Fruit fly (Drosophila melanogaster): ENCODE data around the gene CG32110.

CG32110 gene

dm6 chr3L:12792933-12793448, 15.5 kb upstream of the CG32110 start (continued):
- no peak for TF ChIP-seq Dip2 (GFP tag; IDR thresholded peaks at IDR 0.05)
- peak; percentile 14 to 62 for TF ChIP-seq Pdp1 (GFP tag; optimal IDR thresholded peaks at IDR 0.05)
- no peak for TF ChIP-seq CG17186 (GFP tag; optimal IDR thresholded peaks at IDR 0.05)
- no peak; the same call in 1 of the 2 replicates for TF ChIP-seq Adf1 (GFP tag; IDR thresholded peaks at IDR 0.05)
- TF ChIP-seq Dfd (GFP tag; optimal IDR thresholded peaks at IDR 0.05): no peak
- TF ChIP-seq CoRest (tag; optimal IDR thresholded peaks at IDR 0.05): peak; percentile 80
- no peak for TF ChIP-seq h (optimal IDR thresholded peaks at IDR 0.05)
- TF ChIP-seq Six4 (GFP tag; optimal IDR thresholded peaks at IDR 0.05): no peak
- no peak for TF ChIP-seq pb (GFP tag; optimal IDR thresholded peaks at IDR 0.05)
- TF ChIP-seq nau (GFP tag; optimal IDR thresholded peaks at IDR 0.05): peak; percentile 36
- peak; percentile 53 for TF ChIP-seq CG17568 (GFP tag; optimal IDR thresholded peaks at IDR 0.05)
- TF ChIP-seq Mad (GFP tag; optimal IDR thresholded peaks at IDR 0.05): peak; percentile 24
- TF ChIP-seq CG13424 (tag; optimal IDR thresholded peaks at IDR 0.05): peak; percentile 78
- TF ChIP-seq kni (GFP tag; optimal IDR thresholded peaks at IDR 0.05): no peak
- TF ChIP-seq vvl (GFP tag; IDR thresholded peaks at IDR 0.05): peak; percentile 55
- peak; percentile 1 for TF ChIP-seq CG10274 (GFP tag; optimal IDR thresholded peaks at IDR 0.05)
- peak; percentile 62 for TF ChIP-seq CG32532 (GFP tag; IDR thresholded peaks at IDR 0.05)
- TF ChIP-seq org-1 (GFP tag; optimal IDR thresholded peaks at IDR 0.05): peak; percentile 47
- TF ChIP-seq CG15601 (tag; optimal IDR thresholded peaks at IDR 0.05): peak; percentile 41
- peak; percentile 54 for TF ChIP-seq Hr3 (GFP tag; optimal IDR thresholded peaks at IDR 0.05)
- TF ChIP-seq Tbp (GFP tag; optimal IDR thresholded peaks at IDR 0.05): no peak
- TF ChIP-seq BtbVII (GFP tag; optimal IDR thresholded peaks at IDR 0.05): peak; percentile 20
- TF ChIP-seq CG17361 (GFP tag; IDR thresholded peaks at IDR 0.05): peak; percentile 76
- no peak for TF ChIP-seq Oaz (GFP tag; IDR thresholded peaks at IDR 0.05)
- TF ChIP-seq dm (GFP tag; optimal IDR thresholded peaks at IDR 0.05): no peak
- no peak for TF ChIP-seq abd-A (tag; optimal IDR thresholded peaks at IDR 0.05)
- peak; percentile 31 for TF ChIP-seq CG3407 (GFP tag; optimal IDR thresholded peaks at IDR 0.05)
- TF ChIP-seq gce (GFP tag; IDR thresholded peaks at IDR 0.05): no peak
- no peak for TF ChIP-seq Lhr (GFP tag; optimal IDR thresholded peaks at IDR 0.05)
- TF ChIP-seq CG10209 (GFP tag; optimal IDR thresholded peaks at IDR 0.05): peak; percentile 40
- TF ChIP-seq CG15011 (GFP tag; optimal IDR thresholded peaks at IDR 0.05): peak; percentile 15
- TF ChIP-seq exex (tag; optimal IDR thresholded peaks at IDR 0.05): peak; percentile 28
- peak; percentile 22; the same call in 1 of the 3 replicates for TF ChIP-seq Aef1 (GFP tag; IDR thresholded peaks at IDR 0.05)
- TF ChIP-seq CG5245 (GFP tag; optimal IDR thresholded peaks at IDR 0.05): peak; percentile 10
- TF ChIP-seq Dek (tag; optimal IDR thresholded peaks at IDR 0.05): peak; percentile 60
- no peak for TF ChIP-seq Lpt (GFP tag; optimal IDR thresholded peaks at IDR 0.05)
- TF ChIP-seq mld (GFP tag; IDR thresholded peaks at IDR 0.05; ENCODE audit: partially characterized antibody): no peak
- TF ChIP-seq CG1233 (GFP tag; optimal IDR thresholded peaks at IDR 0.05): peak; percentile 55
- TF ChIP-seq CG9727 (GFP tag; optimal IDR thresholded peaks at IDR 0.05): peak; percentile 52
- 0 out of 3 replicates have a peak, but pooled peaks have one; percentile 9 for TF ChIP-seq CG14050 (GFP tag; IDR thresholded peaks at IDR 0.05)
- TF ChIP-seq grn (GFP tag; optimal IDR thresholded peaks at IDR 0.05): no peak
- TF ChIP-seq ftz-f1 (GFP tag; optimal IDR thresholded peaks at IDR 0.05): no peak
- no peak for TF ChIP-seq cato (GFP tag; optimal IDR thresholded peaks at IDR 0.05; ENCODE audit: borderline replicate concordance)
- peak; percentile 18 for TF ChIP-seq Jarid2 (GFP tag; optimal IDR thresholded peaks at IDR 0.05)
- TF ChIP-seq Hr78 (GFP tag; optimal IDR thresholded peaks at IDR 0.05): peak in 1 of 2 experiments; percentile 21
- TF ChIP-seq TFAM (GFP tag; optimal IDR thresholded peaks at IDR 0.05): no peak
- TF ChIP-seq eyg (GFP tag; optimal IDR thresholded peaks at IDR 0.05): no peak
- no peak for TF ChIP-seq CG17912 (GFP tag; optimal IDR thresholded peaks at IDR 0.05)
- TF ChIP-seq HmgZ (tag; optimal IDR thresholded peaks at IDR 0.05): peak; percentile 61
- TF ChIP-seq fd102C (GFP tag; optimal IDR thresholded peaks at IDR 0.05): no peak

Measured in whole organism, embryonic.